Fruit fly (Drosophila melanogaster): ENCODE measurements around the gene Efa6.

dm6 chr3R:22587419-22587963 is at the start of gene Efa6:
- TF ChIP-seq Dfd (GFP tag; optimal IDR thresholded peaks at IDR 0.05) (no peak), dl (GFP tag; optimal IDR thresholded peaks at IDR 0.05; ENCODE audit: insufficient read depth in 1 of 2, partially characterized antibody in 2 of 2) (no peak)
